Worm (Caenorhabditis elegans): ENCODE measurements around the gene C49A9.9.
A peak's percentile ranks its signal among the peaks of the same experiment; 100 is the strongest.

The C49A9.9 gene

DNA sequence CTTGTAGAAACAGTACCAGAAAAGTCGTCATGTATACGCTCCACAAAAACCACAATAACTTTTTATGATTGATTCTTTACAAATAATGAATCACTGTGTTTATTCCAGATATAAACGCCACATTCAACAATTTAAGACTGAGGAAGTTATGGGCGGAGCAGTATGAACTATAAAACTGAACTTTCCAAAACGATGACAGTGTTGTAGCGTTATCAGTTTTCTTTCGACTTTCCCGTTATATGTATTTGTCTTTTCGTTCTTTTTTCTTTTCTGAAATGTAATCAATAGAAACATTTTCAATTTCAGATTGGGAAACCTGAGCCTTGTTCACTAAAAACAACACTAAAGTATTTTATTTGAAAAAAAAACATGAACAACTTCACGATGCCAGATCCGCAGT is at the start of gene C49A9.9:
Gene C49A9.9, plus strand, starts transcription at position 307 of the 400 bp plus-strand sequence.
- peak; percentile 84 for TF ChIP-seq fos-1 (tag; optimal IDR thresholded peaks at IDR 0.05)
- TF ChIP-seq sma-3 (GFP tag; optimal IDR thresholded peaks at IDR 0.05) = no peak

ce11 chrIV:6172959-6173358 is 44.2 kb upstream of the C49A9.9 start:
- TF ChIP-seq aly-2 (tag; optimal IDR thresholded peaks at IDR 0.05) (no peak), ztf-11 (tag; optimal IDR thresholded peaks at IDR 0.05) (no peak), alr-1 (tag; optimal IDR thresholded peaks at IDR 0.05) (no peak), gmeb-1 (tag; optimal IDR thresholded peaks at IDR 0.05) (no peak), nhr-21 (tag; optimal IDR thresholded peaks at IDR 0.05) (no peak), mdl-1 (tag; optimal IDR thresholded peaks at IDR 0.05) (no peak), ceh-82 (tag; optimal IDR thresholded peaks at IDR 0.05) (no peak), snpc-4 (tag; optimal IDR thresholded peaks at IDR 0.05) (no peak), unc-62 (GFP tag; optimal IDR thresholded peaks at IDR 0.05) (no peak), mab-5 (tag; optimal IDR thresholded peaks at IDR 0.05) (no peak), ceh-16 (tag; optimal IDR thresholded peaks at IDR 0.05) (no peak), nhr-6 (tag; optimal IDR thresholded peaks at IDR 0.05) (no peak), ZK546.5 (tag; optimal IDR thresholded peaks at IDR 0.05) (no peak), nhr-11 (tag; optimal IDR thresholded peaks at IDR 0.05) (no peak), unc-55 (GFP tag; optimal IDR thresholded peaks at IDR 0.05) (no peak), C34F6.9 (tag; optimal IDR thresholded peaks at IDR 0.05) (no peak), sem-4 (tag; optimal IDR thresholded peaks at IDR 0.05) (no peak), nhr-10 (tag; optimal IDR thresholded peaks at IDR 0.05) (no peak), ztf-4 (tag; optimal IDR thresholded peaks at IDR 0.05) (no peak)

- TF ChIP-seq sem-4 (tag; optimal IDR thresholded peaks at IDR 0.05) = no peak
- no peak for TF ChIP-seq lsy-2 (tag; optimal IDR thresholded peaks at IDR 0.05)
- TF ChIP-seq nhr-25 (tag; optimal IDR thresholded peaks at IDR 0.05) = no peak
- TF ChIP-seq ceh-16 (tag; optimal IDR thresholded peaks at IDR 0.05) = no peak
- TF ChIP-seq nhr-21 (tag; optimal IDR thresholded peaks at IDR 0.05) = no peak
- no peak for TF ChIP-seq skn-1 (tag; optimal IDR thresholded peaks at IDR 0.05)
- no peak for TF ChIP-seq peb-1 (tag; optimal IDR thresholded peaks at IDR 0.05)
- TF ChIP-seq blmp-1 (tag; optimal IDR thresholded peaks at IDR 0.05; ENCODE audit: insufficient read depth) = no peak
- no peak for TF ChIP-seq nhr-237 (tag; optimal IDR thresholded peaks at IDR 0.05)
- TF ChIP-seq lin-39 (tag; optimal IDR thresholded peaks at IDR 0.05) = no peak
- TF ChIP-seq fos-1 (tag; optimal IDR thresholded peaks at IDR 0.05) = no peak
- no peak for TF ChIP-seq ztf-4 (tag; optimal IDR thresholded peaks at IDR 0.05)
- TF ChIP-seq ztf-1 (GFP tag; conservative IDR thresholded peaks at IDR 0.05) = no peak
Measured at ce11 chrIV:6177383-6177782, 39.8 kb upstream of the C49A9.9 start.

ce11 chrIV:6183757-6184156 is 33.4 kb upstream of the C49A9.9 start, which contains the start of gene unc-77:
TSS of gene unc-77 (minus strand) at chrIV:6183857.
- TF ChIP-seq mab-5 (tag; optimal IDR thresholded peaks at IDR 0.05) (no peak), mdl-1 (tag; optimal IDR thresholded peaks at IDR 0.05) (no peak), nhr-6 (tag; optimal IDR thresholded peaks at IDR 0.05) (no peak), crh-2 (tag; optimal IDR thresholded peaks at IDR 0.05) (no peak), elt-3 (tag; optimal IDR thresholded peaks at IDR 0.05) (no peak), nhr-77 (tag; optimal IDR thresholded peaks at IDR 0.05) (no peak), nhr-10 (tag; optimal IDR thresholded peaks at IDR 0.05) (no peak), ztf-1 (GFP tag; conservative IDR thresholded peaks at IDR 0.05) (no peak), ztf-11 (tag; optimal IDR thresholded peaks at IDR 0.05) (no peak), snpc-4 (tag; optimal IDR thresholded peaks at IDR 0.05) (no peak), nhr-237 (tag; optimal IDR thresholded peaks at IDR 0.05) (no peak), blmp-1 (tag; optimal IDR thresholded peaks at IDR 0.05; ENCODE audit: insufficient read depth) (no peak)

- peak; percentile 48 for TF ChIP-seq fos-1 (tag; optimal IDR thresholded peaks at IDR 0.05)
- TF ChIP-seq nhr-21 (tag; optimal IDR thresholded peaks at IDR 0.05) = no peak
Measured at ce11 chrIV:6185578-6185977, 31.6 kb upstream of the C49A9.9 start, which contains the start of gene asp-9. TSS of gene asp-9 (plus strand) at chrIV:6185889.

ce11 chrIV:6187160-6187559 is 30.0 kb upstream of the C49A9.9 start:
- no peak for TF ChIP-seq nhr-237 (tag; optimal IDR thresholded peaks at IDR 0.05)
- no peak for TF ChIP-seq nhr-6 (tag; optimal IDR thresholded peaks at IDR 0.05)
- TF ChIP-seq alr-1 (tag; optimal IDR thresholded peaks at IDR 0.05) = no peak
- TF ChIP-seq ceh-16 (tag; optimal IDR thresholded peaks at IDR 0.05) = no peak
- no peak for TF ChIP-seq crh-2 (tag; optimal IDR thresholded peaks at IDR 0.05)
- no peak for TF ChIP-seq nhr-12 (tag; optimal IDR thresholded peaks at IDR 0.05)
- no peak for TF ChIP-seq elt-3 (tag; optimal IDR thresholded peaks at IDR 0.05)
- TF ChIP-seq sma-3 (GFP tag; optimal IDR thresholded peaks at IDR 0.05) = no peak
- no peak for TF ChIP-seq ZK546.5 (tag; optimal IDR thresholded peaks at IDR 0.05)
- TF ChIP-seq nhr-25 (tag; optimal IDR thresholded peaks at IDR 0.05) = no peak
- no peak for TF ChIP-seq zag-1 (tag; optimal IDR thresholded peaks at IDR 0.05)
- no peak for TF ChIP-seq mab-5 (tag; optimal IDR thresholded peaks at IDR 0.05)
- no peak for TF ChIP-seq lin-11 (tag; optimal IDR thresholded peaks at IDR 0.05)
- no peak for TF ChIP-seq blmp-1 (tag; optimal IDR thresholded peaks at IDR 0.05; ENCODE audit: insufficient read depth)
- no peak for TF ChIP-seq mdl-1 (tag; optimal IDR thresholded peaks at IDR 0.05)
- no peak for TF ChIP-seq ztf-1 (GFP tag; conservative IDR thresholded peaks at IDR 0.05)
- no peak for TF ChIP-seq skn-1 (tag; optimal IDR thresholded peaks at IDR 0.05)
- no peak for TF ChIP-seq unc-55 (GFP tag; optimal IDR thresholded peaks at IDR 0.05)
- TF ChIP-seq egl-27 (tag; optimal IDR thresholded peaks at IDR 0.05) = no peak

All from whole organism, L2 larva.